Fruit fly (Drosophila melanogaster) whole organism, pupa: ENCODE measurements around the gene CG15202.
A peak's percentile ranks its signal among the peaks of the same experiment; 100 is the strongest.

Source experiments
- CG10348 ChIP-seq: fragments of 200-800 bp; sonication (Bioruptor generic); IDR thresholded peaks from 2 replicates; pipeline ENCODE4 v1.3.6; 2022; ENCODE audit warnings: missing biosample characterization, missing genetic modification characterization
- CG12605 ChIP-seq: fragments of 200-800 bp; sonication (Bioruptor generic); IDR thresholded peaks from 2 replicates; pipeline ENCODE4 v1.3.6; 2022; ENCODE audit warnings: missing biosample characterization, missing genetic modification characterization
- CG13204 ChIP-seq: fragments of 200-800 bp; sonication (Bioruptor generic); optimal IDR thresholded peaks from 2 replicates; lab custom pipeline; 2018; ENCODE audit warnings: missing biosample characterization, mild to moderate bottlenecking, missing genetic modification characterization, moderate library complexity
- CG14655 ChIP-seq: fragments of 200-800 bp; sonication (Bioruptor generic); optimal IDR thresholded peaks from 3 replicates; lab custom pipeline; 2017; ENCODE audit warnings: mild to moderate bottlenecking, missing biosample characterization, missing genetic modification reagents, missing genetic modification characterization
- CG15710 ChIP-seq: fragments of 200-800 bp; sonication (Bioruptor generic); optimal IDR thresholded peaks from 2 replicates; lab custom pipeline; 2018; ENCODE audit warnings: missing biosample characterization, mild to moderate bottlenecking, missing genetic modification characterization, moderate library complexity
- CG17806 ChIP-seq: fragments of 200-800 bp; sonication (Bioruptor generic); optimal IDR thresholded peaks from 2 replicates; lab custom pipeline; 2018; ENCODE audit warnings: missing biosample characterization, mild to moderate bottlenecking, missing genetic modification characterization, moderate library complexity
- CG32121 ChIP-seq: fragments of 200-800 bp; sonication (Bioruptor generic); IDR thresholded peaks from 2 replicates; pipeline ENCODE4 v1.3.6; 2022; ENCODE audit warnings: missing biosample characterization, missing genetic modification characterization
- CG34367 ChIP-seq: fragments of 200-800 bp; sonication (Bioruptor generic); optimal IDR thresholded peaks from 2 replicates; lab custom pipeline; 2018; ENCODE audit warnings: missing biosample characterization, mild to moderate bottlenecking, missing genetic modification characterization
- CG4496 ChIP-seq: fragments of 200-800 bp; sonication (Bioruptor generic); IDR thresholded peaks from 3 replicates; pipeline ENCODE4 v1.3.6; 2022; ENCODE audit warnings: missing biosample characterization, missing genetic modification characterization
- CG8159 ChIP-seq: fragments of 200-800 bp; sonication (Bioruptor generic); optimal IDR thresholded peaks from 3 replicates; lab custom pipeline; 2018; ENCODE audit warnings: missing biosample characterization, mild to moderate bottlenecking, missing genetic modification characterization, moderate library complexity
- CG8301 ChIP-seq: fragments of 200-800 bp; sonication (Bioruptor generic); optimal IDR thresholded peaks from 2 replicates; lab custom pipeline; 2018; ENCODE audit warnings: missing biosample characterization, mild to moderate bottlenecking, missing genetic modification characterization
- CG9948 ChIP-seq: fragments of 200-800 bp; sonication (Bioruptor generic); optimal IDR thresholded peaks from 2 replicates; lab custom pipeline; 2018; ENCODE audit warnings: missing biosample characterization, mild to moderate bottlenecking, missing genetic modification characterization, moderate library complexity
- D1 ChIP-seq: fragments of 200-800 bp; sonication (Bioruptor generic); optimal IDR thresholded peaks from 2 replicates; lab custom pipeline; 2018; ENCODE audit warnings: missing biosample characterization, mild to moderate bottlenecking, missing genetic modification characterization, moderate library complexity
- EcR ChIP-seq: fragments of 200-800 bp; sonication (Bioruptor generic); optimal IDR thresholded peaks from 3 replicates; lab custom pipeline; 2019; ENCODE audit warnings: missing biosample characterization, missing genetic modification characterization, mild to moderate bottlenecking, moderate library complexity, missing genetic modification reagents
- Ets98B ChIP-seq: fragments of 200-800 bp; sonication (Bioruptor generic); IDR thresholded peaks from 2 replicates; pipeline ENCODE4 v1.3.6; 2022; ENCODE audit warnings: missing biosample characterization, missing genetic modification characterization
- Pif1A ChIP-seq: fragments of 200-800 bp; sonication (Bioruptor generic); optimal IDR thresholded peaks from 3 replicates; lab custom pipeline; 2016; ENCODE audit warnings: missing biosample characterization, missing genetic modification characterization
- Snoo ChIP-seq: fragments of 200-800 bp; sonication (Bioruptor generic); optimal IDR thresholded peaks from 3 replicates; lab custom pipeline; 2017; ENCODE audit warnings: missing biosample characterization, mild to moderate bottlenecking, missing genetic modification characterization, inconsistent platforms
- fd96Ca ChIP-seq: fragments of 200-800 bp; sonication (Bioruptor generic); IDR thresholded peaks from 3 replicates; pipeline ENCODE4 v1.3.6; 2022; ENCODE audit warnings: missing biosample characterization, missing genetic modification characterization
- gl ChIP-seq: fragments of 200-800 bp; sonication (Bioruptor generic); optimal IDR thresholded peaks from 2 replicates; lab custom pipeline; 2018; ENCODE audit warnings: missing biosample characterization, mild to moderate bottlenecking, missing genetic modification characterization
- rn ChIP-seq: fragments of 200-800 bp; sonication (Bioruptor generic); IDR thresholded peaks from 2 replicates; pipeline ENCODE4 v1.3.6; 2022; ENCODE audit warnings: missing biosample characterization, missing genetic modification characterization

Gene CG15202

DNA sequence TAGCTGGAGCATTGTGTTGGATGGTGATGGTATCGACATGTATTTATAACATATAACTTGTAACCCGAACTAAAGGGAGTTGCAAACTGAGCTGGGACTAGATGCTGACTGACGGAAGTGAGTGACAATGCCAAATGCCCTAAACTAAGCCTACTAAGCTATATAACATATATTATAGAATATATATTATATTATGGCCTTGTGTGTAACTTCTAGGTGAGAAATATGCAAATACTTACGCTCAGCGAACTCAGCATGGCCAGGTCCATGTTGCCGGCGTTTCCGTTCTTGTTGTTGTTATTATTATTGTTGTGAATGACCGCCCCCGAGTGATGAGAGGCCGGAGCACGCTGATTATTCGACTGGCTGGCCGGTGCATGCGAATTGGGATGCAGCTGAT lies 10.0 kb upstream of the CG15202 start, which contains the start of gene CG44385:
Gene CG44385 (minus strand): TSS at position 101 of the 400 bp plus-strand sequence.
- TF ChIP-seq CG10348, result no peak
- TF ChIP-seq CG14655 (GFP tag; lab: Kevin White, UChicago), result no peak
- TF ChIP-seq rn (GFP tag; lab: Robert Waterston, UW), result no peak
- no peak for TF ChIP-seq CG15710
- TF ChIP-seq CG9948 (tag; lab: Kevin White, UChicago), result no peak
- no peak for TF ChIP-seq D1 (tag; lab: Kevin White, UChicago)
- no peak for TF ChIP-seq CG32121 (GFP tag; lab: Robert Waterston, UW)
- no peak for TF ChIP-seq Ets98B (GFP tag; lab: Robert Waterston, UW)
- TF ChIP-seq Snoo (tag; lab: Kevin White, UChicago), result no peak
- no peak for TF ChIP-seq CG17806 (tag; lab: Kevin White, UChicago)
- no peak for TF ChIP-seq gl (tag; lab: Kevin White, UChicago)
- no peak for TF ChIP-seq fd96Ca (GFP tag; lab: Robert Waterston, UW)
- TF ChIP-seq Pif1A, result no peak
- no peak for TF ChIP-seq EcR (GFP tag; lab: Kevin White, UChicago)
- TF ChIP-seq CG34367 (tag; lab: Kevin White, UChicago), result no peak
- TF ChIP-seq CG12605, result no peak
- no peak for TF ChIP-seq CG13204 (GFP tag; lab: Kevin White, UChicago)
- no peak for TF ChIP-seq CG8159 (tag; lab: Kevin White, UChicago)

DNA sequence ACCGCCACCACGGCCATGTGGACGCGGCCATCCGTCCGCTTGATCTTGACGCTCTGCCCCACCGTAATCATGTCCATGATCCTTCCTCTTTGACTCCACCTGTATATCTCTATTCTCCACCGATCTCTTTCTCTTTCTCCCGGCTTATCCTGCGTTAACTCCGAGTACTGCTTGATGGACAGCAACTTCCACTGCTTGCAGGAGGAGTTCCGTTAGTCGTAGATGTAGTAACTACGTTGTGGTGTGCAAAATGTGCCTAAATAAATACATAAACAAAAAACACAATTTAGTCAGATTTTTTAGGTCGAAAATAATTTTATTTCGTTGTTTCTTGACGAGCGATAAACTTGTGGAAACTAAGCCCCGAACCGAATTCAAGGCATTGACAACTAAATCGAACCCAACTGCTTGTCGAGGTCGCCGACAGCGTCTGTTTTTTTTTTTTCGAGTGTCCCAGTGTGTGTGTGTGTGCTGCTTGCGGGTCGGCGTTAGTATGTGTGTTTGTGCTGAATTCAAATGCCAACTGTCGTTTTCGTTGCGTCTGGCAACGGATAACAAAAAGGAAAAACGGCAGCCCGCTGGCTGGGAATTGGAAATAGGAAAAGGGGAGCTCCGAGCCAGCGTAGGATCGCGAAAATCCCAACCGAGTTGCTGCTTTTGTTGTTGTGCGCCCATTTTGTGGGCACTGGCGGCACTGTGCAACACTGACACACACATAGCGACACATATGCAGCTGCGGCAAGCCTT lies 6.3 kb upstream of the CG15202 start:
- TF ChIP-seq EcR (GFP tag; lab: Kevin White, UChicago) (peak; percentile 15), CG10348 (no peak), CG17806 (tag; lab: Kevin White, UChicago) (no peak), CG32121 (GFP tag; lab: Robert Waterston, UW) (no peak)

dm6 chrX:11136587-11137512 lies 5.5 kb upstream of the CG15202 start, which contains the start of gene Klp10A:
Klp10A (minus strand) TSS chrX:11137118.
- no peak for TF ChIP-seq CG12605
- TF ChIP-seq CG15710, result peak; percentile 22

DNA sequence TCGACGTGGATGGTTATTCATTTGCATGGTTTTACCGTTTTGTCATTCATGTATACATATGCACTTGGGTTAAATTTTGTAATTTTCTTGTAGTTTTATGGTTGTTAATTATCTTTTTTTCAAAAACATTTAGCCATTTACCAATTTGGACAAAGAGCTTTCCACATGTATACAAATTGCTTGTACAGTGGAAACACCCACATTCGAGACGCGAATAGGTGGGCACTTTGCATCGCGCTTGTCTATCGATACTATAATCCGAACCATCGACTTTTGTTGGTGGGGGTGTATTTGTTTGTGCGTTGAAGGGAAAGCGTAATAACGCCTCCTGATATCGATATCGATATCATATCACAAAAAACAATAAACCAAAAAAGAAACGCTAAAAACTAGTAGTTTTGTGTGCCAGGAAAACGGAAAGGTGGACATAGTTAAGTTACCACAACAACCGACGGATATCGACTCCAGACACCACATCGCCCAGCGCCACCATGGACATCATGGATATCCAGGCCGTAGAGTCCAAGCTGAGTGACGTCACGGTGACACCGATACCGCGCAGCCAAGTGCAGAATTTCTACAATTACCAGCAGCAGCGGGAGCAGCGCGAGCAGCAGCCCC lies 4.7 kb upstream of the CG15202 start, which contains the start of gene CDK2AP1:
Gene CDK2AP1 (plus strand): TSS at position 294 of the 621 bp plus-strand sequence.
- TF ChIP-seq CG10348 (no peak), CG8301 (no peak), CG17806 (tag; lab: Kevin White, UChicago) (peak; percentile 1), CG14655 (GFP tag; lab: Kevin White, UChicago) (no peak), CG32121 (GFP tag; lab: Robert Waterston, UW) (0 out of 2 replicates have a peak, but pooled peaks have one; percentile 15), rn (GFP tag; lab: Robert Waterston, UW) (no peak), CG34367 (tag; lab: Kevin White, UChicago) (no peak), CG4496 (GFP tag; lab: Robert Waterston, UW) (peak; percentile 37; the same call in 1 of the 3 replicates), Snoo (tag; lab: Kevin White, UChicago) (no peak), fd96Ca (GFP tag; lab: Robert Waterston, UW) (0 out of 3 replicates have a peak, but pooled peaks have one; percentile 25), gl (tag; lab: Kevin White, UChicago) (no peak), CG9948 (tag; lab: Kevin White, UChicago) (no peak), Pif1A (no peak), CG12605 (no peak), CG8159 (tag; lab: Kevin White, UChicago) (peak; percentile 0), EcR (GFP tag; lab: Kevin White, UChicago) (no peak), D1 (tag; lab: Kevin White, UChicago) (no peak), CG15710 (no peak), CG13204 (GFP tag; lab: Kevin White, UChicago) (no peak), Ets98B (GFP tag; lab: Robert Waterston, UW) (no peak; the same call in 1 of the 2 replicates)
- TF ChIP-seq, all 21 proteins: peak for 5

- TF ChIP-seq fd96Ca (GFP tag; lab: Robert Waterston, UW) (no peak), EcR (GFP tag; lab: Kevin White, UChicago) (no peak), CG8301 (no peak), Snoo (tag; lab: Kevin White, UChicago) (no peak), CG10348 (no peak), CG32121 (GFP tag; lab: Robert Waterston, UW) (no peak), rn (GFP tag; lab: Robert Waterston, UW) (no peak), D1 (tag; lab: Kevin White, UChicago) (no peak)
These were observed 2.2 kb upstream of the CG15202 start, which contains the start of gene ssp7 for dm6 chrX:11140163-11140562. ssp7 (minus strand) TSS chrX:11140263.
